Worm (Caenorhabditis elegans) whole organism, early embryonic: ENCODE measurements around the gene C07G1.7.

Source experiments
- aly-1 ChIP-seq: sonication (generic microtip); optimal IDR thresholded peaks from 2 replicates; lab custom pipeline; 2016; ENCODE audit warnings: missing genetic modification characterization, missing compliant biosample characterization
- ama-1 ChIP-seq: fragments of 150-350 bp; optimal IDR thresholded peaks from 2 replicates; lab custom pipeline; 2014
- ceh-13 ChIP-seq: fragments of 200-800 bp; sonication (Bioruptor generic); optimal IDR thresholded peaks from 2 replicates; lab custom pipeline; 2018; ENCODE audit warnings: mild to moderate bottlenecking, missing genetic modification characterization, missing compliant biosample characterization

DNA sequence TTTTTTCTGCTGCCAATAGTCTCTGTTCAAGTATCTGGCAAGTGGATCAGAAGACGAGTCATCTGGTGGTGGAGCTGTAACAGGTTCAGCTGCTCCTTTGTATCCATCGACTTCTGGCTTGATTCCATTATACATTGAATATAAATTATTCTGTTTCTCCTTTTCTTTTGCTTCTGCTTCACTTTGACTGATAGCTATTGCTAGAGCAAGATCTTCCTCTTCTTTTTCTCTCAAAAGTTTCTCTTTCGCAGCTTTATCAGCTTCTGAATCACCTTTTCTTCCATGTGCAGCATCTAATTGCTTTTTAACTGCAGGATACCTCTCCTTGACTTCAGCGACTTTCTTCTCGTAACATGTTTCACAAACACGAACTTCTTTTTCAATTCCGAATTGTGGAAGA lies 8.1 kb downstream of the C07G1.7 start:
- TF ChIP-seq ama-1 (lab: Kevin White, UChicago) = no peak
- no peak for TF ChIP-seq aly-1 (tag; lab: Kevin White, UChicago)
- no peak for TF ChIP-seq ceh-13
